Fruit fly (Drosophila melanogaster) whole organism, embryonic: Measurements from ENCODE around the gene Ant2.

Experiments used
- CG10543 ChIP-seq: fragments of 200-800 bp; sonication (Bioruptor generic); optimal IDR thresholded peaks from 3 replicates; lab custom pipeline; 2017; ENCODE audit warnings: missing biosample characterization, mild to moderate bottlenecking, missing genetic modification characterization, moderate library complexity
- CG15601 ChIP-seq: fragments of 200-800 bp; sonication (Bioruptor generic); optimal IDR thresholded peaks from 3 replicates; lab custom pipeline; 2019; ENCODE audit warnings: missing biosample characterization, mild to moderate bottlenecking, missing genetic modification characterization, moderate library complexity
- CG2199 ChIP-seq: fragments of 200-800 bp; sonication (Bioruptor generic); IDR thresholded peaks from 3 replicates; pipeline ENCODE4 v1.3.6; 2022; ENCODE audit warnings: missing biosample characterization, missing genetic modification characterization
- CG3065 ChIP-seq: fragments of 200-800 bp; sonication (Bioruptor generic); optimal IDR thresholded peaks from 2 replicates; lab custom pipeline; 2016; ENCODE audit warnings: missing biosample characterization, missing genetic modification characterization
- CG4360 ChIP-seq: fragments of 200-800 bp; sonication (Bioruptor generic); IDR thresholded peaks from 2 replicates; pipeline ENCODE4 v1.3.6; 2022; ENCODE audit warnings: missing biosample characterization, missing genetic modification characterization
- CG5180 ChIP-seq: fragments of 200-800 bp; sonication (Bioruptor generic); optimal IDR thresholded peaks from 3 replicates; lab custom pipeline; 2017; ENCODE audit warnings: missing biosample characterization, missing genetic modification characterization, mild to moderate bottlenecking, moderate library complexity, missing genetic modification reagents
- CG6791 ChIP-seq: fragments of 200-800 bp; sonication (Bioruptor generic); IDR thresholded peaks from 3 replicates; pipeline ENCODE4 v1.3.6; 2022; ENCODE audit warnings: missing biosample characterization, missing genetic modification characterization; ENCODE audit not compliant: partially characterized antibody
- CG8281 ChIP-seq: fragments of 200-800 bp; sonication (Bioruptor generic); optimal IDR thresholded peaks from 2 replicates; lab custom pipeline; 2018; ENCODE audit warnings: missing biosample characterization, mild to moderate bottlenecking, missing genetic modification characterization, moderate library complexity
- D19A ChIP-seq: fragments of 200-800 bp; optimal IDR thresholded peaks from 3 replicates; lab custom pipeline; 2019; ENCODE audit warnings: missing biosample characterization, mild to moderate bottlenecking, missing genetic modification characterization, moderate library complexity
- Ets65A ChIP-seq: fragments of 200-800 bp; sonication (Bioruptor generic); peaks from one replicate; lab custom pipeline; 2016; ENCODE audit warnings: missing biosample characterization, missing genetic modification characterization
- HLHmδ ChIP-seq: fragments of 200-800 bp; sonication (Bioruptor generic); optimal IDR thresholded peaks from 2 replicates; lab custom pipeline; 2018; ENCODE audit warnings: missing biosample characterization, mild to moderate bottlenecking, missing genetic modification characterization, moderate library complexity
- Hr78 ChIP-seq, 2 experiments: fragments of 200-800 bp in 1 of 2; fragments of >200 bp in 1 of 2; sonication (Bioruptor generic) in 1 of 2; optimal IDR thresholded peaks; 2 replicates each; lab custom pipeline; 2017 to 2019; ENCODE audit warnings: missing biosample characterization in 2 of 2, missing genetic modification characterization in 2 of 2, mild to moderate bottlenecking in 1 of 2, moderate library complexity in 1 of 2
- Med ChIP-seq: fragments of 200-800 bp; sonication (Bioruptor generic); peaks from one replicate; lab custom pipeline; 2016; ENCODE audit warnings: missing biosample characterization, missing genetic modification characterization, mild to moderate bottlenecking, inconsistent platforms, moderate library complexity
- Nf-YC ChIP-seq: fragments of 200-800 bp; optimal IDR thresholded peaks from 3 replicates; lab custom pipeline; 2019; ENCODE audit warnings: missing biosample characterization, mild to moderate bottlenecking, missing genetic modification characterization, moderate library complexity
- Pdp1 ChIP-seq, 2 experiments: fragments of 200-800 bp; sonication (Bioruptor generic); optimal IDR thresholded peaks; 3 replicates each; lab custom pipeline; 2016; ENCODE audit warnings: missing biosample characterization in 2 of 2, missing genetic modification characterization in 2 of 2, mild to moderate bottlenecking in 1 of 2, moderate library complexity in 1 of 2
- Sox100B ChIP-seq: fragments of 200-800 bp; sonication (Bioruptor generic); optimal IDR thresholded peaks from 3 replicates; lab custom pipeline; 2018; ENCODE audit warnings: missing biosample characterization, mild to moderate bottlenecking, missing genetic modification characterization
- Trl ChIP-seq, 3 experiments: fragments of >200 bp in 2 of 3; fragments of 200-800 bp in 1 of 3; sonication (Bioruptor generic) in 1 of 3; optimal IDR thresholded peaks; 2 replicates in 1 of 3; 3 replicates in 2 of 3; lab custom pipeline; 2016 to 2017; ENCODE audit warnings: missing biosample characterization in 1 of 3, missing genetic modification characterization in 1 of 3
- chm ChIP-seq: fragments of 200-800 bp; sonication (Bioruptor generic); IDR thresholded peaks from 2 replicates; pipeline ENCODE4 v1.3.6; 2022; ENCODE audit warnings: missing biosample characterization, missing genetic modification characterization
- ftz-f1 ChIP-seq: fragments of 200-800 bp; sonication (Bioruptor generic); optimal IDR thresholded peaks from 2 replicates; lab custom pipeline; 2016; ENCODE audit warnings: missing biosample characterization, missing genetic modification characterization
- grn ChIP-seq: fragments of 200-800 bp; sonication (Bioruptor generic); optimal IDR thresholded peaks from 3 replicates; lab custom pipeline; 2017; ENCODE audit warnings: missing biosample characterization, missing genetic modification characterization
- kni ChIP-seq: fragments of 200-800 bp; sonication (Bioruptor generic); optimal IDR thresholded peaks from 3 replicates; lab custom pipeline; 2017; ENCODE audit warnings: mild to moderate bottlenecking, missing biosample characterization, missing genetic modification reagents, missing genetic modification characterization
- lab ChIP-seq: fragments of 200-800 bp; sonication (Bioruptor generic); optimal IDR thresholded peaks from 3 replicates; lab custom pipeline; 2017; ENCODE audit warnings: missing biosample characterization, missing genetic modification characterization, mild to moderate bottlenecking, moderate library complexity, missing genetic modification reagents
- maf-S ChIP-seq: fragments of 200-800 bp; sonication (Bioruptor generic); optimal IDR thresholded peaks from 2 replicates; lab custom pipeline; 2016; ENCODE audit warnings: missing biosample characterization, missing genetic modification characterization
- pnt ChIP-seq: fragments of 200-800 bp; sonication (Bioruptor generic); optimal IDR thresholded peaks from 3 replicates; lab custom pipeline; 2016; ENCODE audit warnings: missing biosample characterization, missing genetic modification characterization
- shn ChIP-seq: fragments of 200-800 bp; sonication (Bioruptor generic); optimal IDR thresholded peaks from 3 replicates; lab custom pipeline; 2016; ENCODE audit warnings: missing biosample characterization, missing genetic modification characterization
- sqz ChIP-seq: fragments of 200-800 bp; sonication (Bioruptor generic); optimal IDR thresholded peaks from 3 replicates; lab custom pipeline; 2018; ENCODE audit warnings: missing biosample characterization, mild to moderate bottlenecking, missing genetic modification characterization
- stwl ChIP-seq: fragments of 200-800 bp; sonication (Bioruptor generic); optimal IDR thresholded peaks from 3 replicates; lab custom pipeline; 2018; ENCODE audit warnings: missing biosample characterization, mild to moderate bottlenecking, missing genetic modification characterization, moderate library complexity
- tup ChIP-seq: fragments of 200-800 bp; sonication (Bioruptor generic); optimal IDR thresholded peaks from 2 replicates; lab custom pipeline; 2016; ENCODE audit warnings: missing biosample characterization, mild to moderate bottlenecking, missing genetic modification characterization, moderate library complexity

Ant2 gene

DNA sequence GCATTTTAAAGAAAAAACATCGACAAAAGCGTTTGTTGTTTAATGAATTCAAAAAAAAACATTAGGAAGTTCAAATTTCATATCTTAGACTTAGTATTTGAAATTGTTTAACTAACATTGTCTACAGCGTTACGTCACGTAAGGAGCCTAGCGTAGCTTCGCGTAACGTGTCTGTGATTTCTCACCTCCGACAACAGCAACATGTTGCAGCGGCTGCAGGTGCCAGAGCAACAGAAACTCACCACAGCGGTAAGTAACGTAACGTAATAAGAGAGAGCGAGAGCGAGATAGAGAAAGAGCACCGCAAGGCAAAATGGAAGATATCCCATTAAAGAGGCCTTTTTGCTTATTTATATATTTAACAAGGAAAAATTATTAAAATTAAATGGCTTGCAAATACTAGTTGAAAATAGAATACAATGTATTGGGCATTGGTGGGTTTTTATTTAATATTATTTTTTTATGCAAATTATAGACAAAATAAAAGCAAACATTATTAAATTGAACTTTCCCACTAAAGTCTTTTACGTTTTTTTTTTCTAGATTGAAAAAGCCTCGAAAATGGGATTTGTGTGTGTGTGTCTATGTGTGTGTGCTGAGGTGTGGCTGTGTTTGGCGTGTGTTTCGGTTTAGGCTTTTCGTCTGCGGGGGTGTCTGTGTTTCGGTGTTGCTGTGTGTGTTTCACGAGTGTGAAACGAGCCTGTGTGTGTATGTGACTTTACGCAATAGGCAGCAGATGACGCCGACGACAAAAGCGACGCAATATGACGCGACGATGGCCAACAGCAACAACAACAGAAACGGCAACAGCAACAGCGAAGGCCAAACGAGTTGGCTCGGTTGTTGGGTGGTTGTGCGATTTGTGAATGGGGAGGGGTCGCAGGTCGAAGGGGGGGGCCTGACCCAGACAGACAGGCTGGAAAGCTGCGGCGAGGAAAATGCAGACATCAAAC is 56.5 kb downstream of the Ant2 start (continued):
- TF ChIP-seq ftz-f1, result peak; percentile 73
- no peak for TF ChIP-seq grn
- TF ChIP-seq Ets65A (GFP tag; lab: Kevin White, UChicago), result no peak

DNA sequence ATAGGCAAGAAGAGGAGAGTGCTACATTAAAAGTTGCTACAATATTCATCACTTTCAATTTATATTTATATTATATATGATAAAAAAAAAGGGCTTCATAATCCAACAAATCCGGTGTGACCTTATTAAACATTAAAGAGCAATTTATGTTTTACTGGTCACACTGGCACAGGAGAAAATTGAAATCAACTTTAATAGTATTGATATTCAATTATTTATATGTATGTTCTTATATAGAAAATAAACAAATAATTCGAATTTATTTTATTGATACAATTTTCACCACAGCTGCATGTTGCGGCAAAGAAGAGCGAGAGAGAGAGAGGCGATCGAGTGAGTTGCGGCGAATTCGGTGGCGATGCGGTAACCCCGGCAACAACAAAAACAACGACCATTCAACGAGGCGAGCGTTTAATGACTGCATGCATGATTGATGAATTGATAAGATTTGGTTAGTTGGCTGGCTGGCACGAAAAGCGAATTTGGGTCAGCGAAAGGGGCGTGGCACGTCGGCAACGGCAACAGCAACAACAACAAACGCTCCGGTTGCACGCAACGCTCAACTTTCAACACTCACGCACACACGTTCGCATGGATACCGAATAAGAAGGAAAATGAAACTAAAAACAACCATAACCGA is 57.4 kb downstream of the Ant2 start:
- no peak for TF ChIP-seq tup
- TF ChIP-seq HLHmδ (GFP tag; lab: Kevin White, UChicago), result no peak
- no peak for TF ChIP-seq shn (GFP tag; lab: Kevin White, UChicago)
- peak; percentile 22 for TF ChIP-seq lab (GFP tag; lab: Kevin White, UChicago)
- TF ChIP-seq CG8281 (tag; lab: Kevin White, UChicago), result peak; percentile 99
- TF ChIP-seq pnt (GFP tag; lab: Kevin White, UChicago), result no peak
- peak; percentile 88 for TF ChIP-seq CG4360
- TF ChIP-seq Hr78 (GFP tag; optimal IDR thresholded peaks at IDR 0.05; lab: Kevin White, UChicago), result peak in 1 of 2 experiments; percentile 2
- TF ChIP-seq CG5180 (GFP tag; lab: Kevin White, UChicago), result peak; percentile 57
- peak; percentile 83 for TF ChIP-seq CG3065
- peak; percentile 53; the same call in 1 of the 2 replicates for TF ChIP-seq chm
- TF ChIP-seq Nf-YC (tag; lab: Kevin White, UChicago), result no peak
- peak in 1 of 2 experiments; percentile 91 for TF ChIP-seq Pdp1 (GFP tag; optimal IDR thresholded peaks at IDR 0.05; lab: Kevin White, UChicago)
- TF ChIP-seq D19A (tag; lab: Kevin White, UChicago), result peak; percentile 11
- peak; percentile 95 for TF ChIP-seq stwl (tag; lab: Kevin White, UChicago)
- TF ChIP-seq Sox100B (GFP tag; lab: Kevin White, UChicago), result peak; percentile 3
- peak; percentile 27 for TF ChIP-seq CG15601 (tag; lab: Kevin White, UChicago)
- TF ChIP-seq Trl (optimal IDR thresholded peaks at IDR 0.05; lab: Kevin White, UChicago), result peak in 1 of 2 experiments; percentile 19
- no peak for TF ChIP-seq Trl (GFP tag; optimal IDR thresholded peaks at IDR 0.05; lab: Kevin White, UChicago)
- TF ChIP-seq Med (GFP tag; lab: Kevin White, UChicago), result peak; percentile 6
- no peak for TF ChIP-seq maf-S (GFP tag; lab: Kevin White, UChicago)
- TF ChIP-seq kni (GFP tag; lab: Kevin White, UChicago), result peak; percentile 57
- TF ChIP-seq sqz, result peak; percentile 20
- no peak for TF ChIP-seq CG10543 (GFP tag; lab: Kevin White, UChicago)
- TF ChIP-seq CG6791 (GFP tag; lab: Robert Waterston, UW), result 0 out of 3 replicates have a peak, but pooled peaks have one; percentile 27
- peak; percentile 85 for TF ChIP-seq grn
- peak; percentile 72 for TF ChIP-seq Ets65A (GFP tag; lab: Kevin White, UChicago)
- TF ChIP-seq CG2199 (GFP tag; lab: Robert Waterston, UW), result 0 out of 3 replicates have a peak, but pooled peaks have one; percentile 73
